Worm (Caenorhabditis elegans) whole organism, L4/young adult: Measurements from ENCODE around the gene ceh-18.

Source experiments
- W03F9.2 ChIP-seq: fragments of 150-350 bp; optimal IDR thresholded peaks from 2 replicates; lab custom pipeline; 2014; ENCODE audit warnings: missing biosample characterization, missing genetic modification characterization
- dao-5 ChIP-seq: sonication (generic microtip); optimal IDR thresholded peaks from 2 replicates; lab custom pipeline; 2016; ENCODE audit warnings: missing genotype, missing genetic modification characterization, moderate library complexity, missing compliant biosample characterization
- him-1 ChIP-seq: sonication (generic microtip); optimal IDR thresholded peaks from 2 replicates; lab custom pipeline; 2016; ENCODE audit warnings: missing genotype, missing genetic modification reagents, missing genetic modification characterization, missing compliant biosample characterization

ceh-18 gene

DNA sequence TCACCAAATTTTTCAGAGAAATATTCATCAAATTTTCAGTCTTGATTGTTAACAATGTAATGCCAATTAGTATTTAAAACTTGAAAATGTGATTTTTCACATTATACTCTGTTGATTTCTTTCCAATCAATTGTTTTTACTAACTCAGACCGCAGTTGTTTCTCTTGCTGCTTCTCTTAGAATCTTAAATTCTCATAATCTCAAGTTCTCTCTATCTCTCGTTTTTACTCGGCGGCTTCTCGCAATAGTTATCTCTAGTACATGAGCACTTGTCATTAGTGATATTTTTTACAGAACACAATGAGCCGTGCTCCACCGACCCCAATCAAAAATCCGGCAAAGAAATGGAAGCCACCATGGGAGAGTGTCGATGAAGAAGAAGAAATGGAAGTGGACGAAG lies 50.4 kb downstream of the ceh-18 start, which contains the start of gene F35A5.1:
Gene F35A5.1 (plus strand): TSS at position 301 of the 400 bp plus-strand sequence.
- TF ChIP-seq dao-5 (tag; lab: Kevin White, UChicago) (no peak), W03F9.2 (no peak), him-1 (tag; lab: Kevin White, UChicago) (no peak)

DNA sequence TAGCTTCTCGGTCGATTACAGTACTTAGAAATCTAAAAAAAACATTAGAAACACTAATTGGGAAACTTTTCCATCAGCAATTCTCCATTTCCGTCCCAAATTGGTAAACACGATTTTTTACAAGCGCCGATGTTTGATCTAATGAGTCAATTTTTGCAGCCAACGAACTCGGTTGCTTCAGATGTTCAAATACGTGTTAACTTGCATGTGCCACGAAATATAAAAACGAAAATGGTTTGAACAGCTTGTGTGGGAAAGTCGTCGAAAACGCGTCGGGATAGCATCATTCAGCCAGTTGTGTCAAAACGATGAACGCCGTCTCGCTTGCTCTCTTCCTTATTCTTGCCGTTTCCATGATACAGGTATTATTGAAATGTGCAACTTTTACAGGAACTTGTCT lies 52.8 kb downstream of the ceh-18 start, which contains the start of gene F35A5.2:
Gene F35A5.2 (plus strand): TSS at position 301 of the 400 bp plus-strand sequence.
- TF ChIP-seq W03F9.2, result no peak

DNA sequence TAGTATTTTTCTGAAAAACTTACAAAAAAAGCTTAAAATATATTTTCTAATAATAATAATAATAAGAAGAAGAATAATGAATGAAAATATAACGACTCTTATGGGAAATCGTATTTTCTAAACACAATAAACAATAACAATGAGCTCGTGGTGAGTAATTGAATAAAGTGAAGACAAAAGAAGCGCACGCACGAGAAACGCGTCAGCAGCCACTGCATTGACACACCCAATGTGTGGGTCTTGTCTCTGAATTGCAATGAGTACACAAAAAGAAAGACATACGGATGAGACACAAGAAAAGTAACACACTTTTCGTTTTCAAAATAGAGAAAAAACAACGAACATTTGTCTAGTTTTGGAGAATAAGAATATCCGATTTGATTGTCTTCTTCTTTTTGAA lies 54.3 kb downstream of the ceh-18 start, which contains the start of gene F35A5.8:
Gene F35A5.8 (minus strand): TSS at position 151 of the 400 bp plus-strand sequence.
- peak; percentile 52 for TF ChIP-seq W03F9.2
- TF ChIP-seq dao-5 (tag; lab: Kevin White, UChicago), result no peak
- TF ChIP-seq him-1 (tag; lab: Kevin White, UChicago), result peak; percentile 20

DNA sequence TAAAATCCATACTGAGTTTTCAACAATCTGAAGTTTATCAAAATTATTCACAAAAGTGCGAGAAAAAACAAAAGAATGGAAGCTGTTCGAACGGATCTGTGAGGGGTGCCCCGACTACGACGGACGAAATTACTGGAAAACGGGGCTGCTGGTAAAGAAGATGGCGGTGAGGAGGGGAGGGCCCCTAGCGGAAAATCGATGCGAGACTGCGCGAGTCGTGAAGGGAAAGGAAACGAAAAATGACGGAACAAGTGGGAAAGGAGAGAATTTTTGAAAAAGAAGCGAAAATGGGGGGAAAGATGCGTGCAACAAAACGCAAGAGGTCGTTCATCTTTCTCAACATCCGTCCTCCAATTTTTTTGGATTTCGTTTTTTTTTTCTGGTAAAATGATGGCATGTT lies 54.9 kb downstream of the ceh-18 start:
- no peak for TF ChIP-seq him-1 (tag; lab: Kevin White, UChicago)
- no peak for TF ChIP-seq dao-5 (tag; lab: Kevin White, UChicago)
- TF ChIP-seq W03F9.2, result no peak

DNA sequence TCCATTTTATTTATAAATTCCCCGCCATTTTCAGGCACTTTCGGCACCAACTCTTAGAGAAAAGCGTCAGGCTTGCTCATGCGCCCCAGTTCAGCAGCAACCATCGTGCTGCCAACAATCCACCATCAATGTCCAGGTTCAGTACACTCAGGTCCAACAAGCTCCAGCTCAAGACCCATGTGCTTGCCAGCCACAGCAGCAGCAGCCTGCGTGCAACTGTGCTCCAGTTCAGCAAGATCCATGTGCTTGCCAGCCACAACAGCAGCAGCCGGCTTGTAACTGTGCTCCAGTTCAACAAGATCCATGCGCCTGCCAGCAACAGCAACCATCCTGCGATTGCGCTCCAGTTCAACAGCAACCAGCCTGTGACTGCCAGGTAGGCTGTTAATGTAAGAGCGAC lies 59.3 kb downstream of the ceh-18 start:
- TF ChIP-seq dao-5 (tag; lab: Kevin White, UChicago) (no peak), him-1 (tag; lab: Kevin White, UChicago) (no peak), W03F9.2 (no peak)

DNA sequence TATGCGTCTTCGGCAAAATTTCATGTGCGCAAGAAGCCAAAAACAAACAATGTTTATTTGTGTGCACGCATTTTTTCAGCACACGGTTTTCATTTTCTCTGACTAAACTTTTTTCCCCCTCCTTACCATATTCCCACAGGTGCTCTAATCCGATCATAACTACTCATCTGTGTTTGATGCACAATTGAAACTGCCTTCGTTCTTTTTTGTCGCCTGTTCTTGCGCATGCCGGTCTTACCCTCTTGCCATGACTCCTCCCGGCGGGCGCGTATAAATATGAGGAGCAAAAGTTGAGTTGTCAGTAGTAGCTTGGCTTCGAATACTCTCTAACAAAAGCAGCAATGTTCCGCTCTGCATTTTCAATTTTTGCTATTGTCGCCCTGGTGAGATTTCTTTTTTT lies 59.7 kb downstream of the ceh-18 start, which contains the start of gene abu-10:
Gene abu-10 (plus strand): TSS at position 301 of the 400 bp plus-strand sequence.
- no peak for TF ChIP-seq dao-5 (tag; lab: Kevin White, UChicago)

DNA sequence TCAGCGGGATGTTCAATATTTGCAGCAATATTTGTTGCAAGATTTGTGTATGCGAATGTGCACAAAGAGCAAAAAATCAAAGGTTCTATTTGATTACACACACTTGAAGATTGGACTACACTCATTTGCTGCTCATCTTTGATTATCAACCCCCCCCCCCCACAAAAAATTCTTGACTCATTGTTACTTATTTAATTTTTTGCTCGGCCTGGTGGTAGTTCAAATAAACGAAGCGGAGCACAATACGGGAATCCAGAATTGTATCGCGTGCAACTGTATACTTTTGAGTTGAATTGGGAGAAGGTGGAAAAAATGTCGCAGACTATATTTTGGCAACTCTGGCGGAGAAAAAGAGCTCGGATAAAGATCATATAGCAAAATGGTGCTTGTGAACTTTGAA lies 62.0 kb downstream of the ceh-18 start, which contains the start of gene F35A5.5:
Gene F35A5.5 (minus strand): TSS at position 101 of the 400 bp plus-strand sequence.
- TF ChIP-seq dao-5 (tag; lab: Kevin White, UChicago) (no peak), W03F9.2 (no peak), him-1 (tag; lab: Kevin White, UChicago) (no peak)

DNA sequence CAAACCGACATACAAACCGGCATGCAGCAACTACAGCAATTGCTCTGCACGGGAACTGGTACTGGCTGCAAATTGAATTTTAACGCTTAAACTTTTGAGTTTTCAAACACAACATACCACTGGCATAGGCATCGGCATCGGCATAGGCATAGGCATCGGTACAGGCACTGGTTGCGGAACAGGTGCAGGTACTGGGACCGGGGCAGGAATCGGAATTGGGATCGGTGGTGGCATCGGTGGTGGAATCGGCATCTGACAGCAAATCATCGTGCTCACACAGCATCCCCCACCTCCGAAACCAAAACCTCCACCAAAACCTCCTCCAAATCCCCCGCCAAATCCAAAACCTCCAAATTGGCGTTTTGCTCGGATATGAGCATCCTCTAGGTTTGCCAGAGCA lies 63.4 kb downstream of the ceh-18 start:
- TF ChIP-seq him-1 (tag; lab: Kevin White, UChicago), result no peak
- TF ChIP-seq W03F9.2, result no peak
- TF ChIP-seq dao-5 (tag; lab: Kevin White, UChicago), result no peak

DNA sequence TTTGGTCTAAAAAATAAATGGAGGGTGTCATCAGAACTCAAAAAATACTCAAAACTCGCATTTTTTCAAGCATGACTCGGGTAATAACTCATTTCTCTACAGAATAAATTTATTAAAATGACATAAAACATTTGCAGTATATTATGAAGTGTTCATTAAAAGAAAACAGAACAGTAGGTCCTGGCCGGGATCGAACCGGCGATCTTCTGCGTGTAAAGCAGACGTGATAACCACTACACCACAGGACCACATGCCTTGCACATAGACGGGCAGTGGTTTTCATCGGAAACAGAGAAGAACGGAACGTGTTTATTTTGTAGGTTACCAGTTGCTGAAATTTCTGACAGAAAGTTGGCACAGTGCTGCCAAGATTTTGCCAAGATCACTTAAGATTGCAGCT lies 64.2 kb downstream of the ceh-18 start:
- TF ChIP-seq him-1 (tag; lab: Kevin White, UChicago), result peak; percentile 21
- no peak for TF ChIP-seq W03F9.2
- peak; percentile 32 for TF ChIP-seq dao-5 (tag; lab: Kevin White, UChicago)
